Worm (Caenorhabditis elegans) whole organism, L4 larva: ENCODE results near the gene mrpl-18.

Experiments
- D1046.2 ChIP-seq: fragments of 200-800 bp; sonication (Bioruptor generic); IDR thresholded peaks from 2 replicates; pipeline ENCODE4 v1.3.6; 2022; ENCODE audit warnings: missing genetic modification characterization, missing compliant biosample characterization
- F10B5.3 ChIP-seq: sonication (generic microtip); optimal IDR thresholded peaks from 2 replicates; lab custom pipeline; 2016; ENCODE audit warnings: mild to moderate bottlenecking, missing genetic modification characterization, missing compliant biosample characterization
- F44E2.7 ChIP-seq: fragments of 200-800 bp; sonication (Bioruptor generic); IDR thresholded peaks from 2 replicates; pipeline ENCODE4 v2.1.2; 2022; ENCODE audit warnings: missing genetic modification characterization, missing compliant biosample characterization
- R02D3.7 ChIP-seq: fragments of 150-350 bp; sonication (generic microtip); optimal IDR thresholded peaks from 3 replicates; lab custom pipeline; 2014; ENCODE audit warnings: missing biosample characterization, missing genetic modification characterization
- T26A8.4 ChIP-seq: fragments of 200-800 bp; sonication (Bioruptor generic); IDR thresholded peaks from 2 replicates; pipeline ENCODE4 v1.3.6; 2022; ENCODE audit warnings: missing genetic modification characterization, missing compliant biosample characterization
- Y105C5A.15 ChIP-seq: fragments of 200-800 bp; sonication (Bioruptor generic); IDR thresholded peaks from 2 replicates; pipeline ENCODE4 v1.3.6; 2022; ENCODE audit warnings: missing genetic modification characterization, missing compliant biosample characterization
- Y48G9A.11 ChIP-seq: fragments of 200-800 bp; sonication (Bioruptor generic); IDR thresholded peaks from 2 replicates; pipeline ENCODE4 v1.3.6; 2022; ENCODE audit warnings: missing genetic modification reagents, missing genetic modification characterization, missing compliant biosample characterization
- Y75B8A.6 ChIP-seq: fragments of 200-800 bp; sonication (Bioruptor generic); IDR thresholded peaks from 2 replicates; pipeline ENCODE4 v1.3.6; 2022; ENCODE audit warnings: missing genetic modification reagents, missing genetic modification characterization, missing compliant biosample characterization
- ZK337.2 ChIP-seq: fragments of 200-800 bp; sonication (Bioruptor generic); IDR thresholded peaks from 2 replicates; pipeline ENCODE4 v1.3.6; 2022; ENCODE audit warnings: missing genetic modification reagents, missing genetic modification characterization, missing compliant biosample characterization
- aly-2 ChIP-seq: sonication (generic microtip); optimal IDR thresholded peaks from 2 replicates; lab custom pipeline; 2018; ENCODE audit warnings: missing biosample characterization, missing genetic modification characterization
- arid-1 ChIP-seq: fragments of 200-800 bp; sonication (Bioruptor generic); conservative IDR thresholded peaks from 2 replicates; pipeline ENCODE4 v1.3.6; 2022; ENCODE audit warnings: missing genetic modification reagents, missing genetic modification characterization, missing compliant biosample characterization
- ceh-28 ChIP-seq: fragments of 150-350 bp; optimal IDR thresholded peaks from 2 replicates; lab custom pipeline; 2014; ENCODE audit warnings: missing biosample characterization, missing genetic modification reagents, missing genetic modification characterization
- ceh-82 ChIP-seq: sonication (generic microtip); optimal IDR thresholded peaks from 2 replicates; lab custom pipeline; 2017; ENCODE audit warnings: missing biosample characterization, missing genetic modification characterization
- ces-1 ChIP-seq: fragments of 150-350 bp; sonication (generic microtip); optimal IDR thresholded peaks from 4 replicates; lab custom pipeline; 2014; ENCODE audit warnings: missing biosample characterization, missing genetic modification reagents, missing genetic modification characterization
- ctbp-1 ChIP-seq: fragments of 200-800 bp; sonication (Bioruptor generic); IDR thresholded peaks from 2 replicates; pipeline ENCODE4 v1.3.6; 2022; ENCODE audit warnings: missing genetic modification reagents, missing genetic modification characterization, missing compliant biosample characterization
- dmd-9 ChIP-seq: fragments of 200-800 bp; sonication (Bioruptor generic); IDR thresholded peaks from 2 replicates; pipeline ENCODE4 v1.3.6; 2022; ENCODE audit warnings: missing genetic modification reagents, missing genetic modification characterization, missing compliant biosample characterization
- dpl-1 ChIP-seq: fragments of 150-350 bp; optimal IDR thresholded peaks from 2 replicates; lab custom pipeline; 2014; ENCODE audit warnings: missing biosample characterization, missing genetic modification reagents, missing genetic modification characterization
- egl-27 ChIP-seq: sonication (generic microtip); optimal IDR thresholded peaks from 3 replicates; lab custom pipeline; 2017; ENCODE audit warnings: missing biosample characterization, missing genetic modification reagents, missing genetic modification characterization
- fkh-10 ChIP-seq: fragments of 150-350 bp; optimal IDR thresholded peaks from 2 replicates; lab custom pipeline; 2014; ENCODE audit warnings: missing biosample characterization, missing genetic modification reagents, missing genetic modification characterization
- fos-1 ChIP-seq: fragments of 150-350 bp; optimal IDR thresholded peaks from 2 replicates; lab custom pipeline; 2014; ENCODE audit warnings: missing biosample characterization, missing genetic modification characterization
- hlh-11 ChIP-seq: fragments of 200-800 bp; sonication (Bioruptor generic); optimal IDR thresholded peaks from 2 replicates; lab custom pipeline; 2018; ENCODE audit warnings: mild to moderate bottlenecking, missing genetic modification characterization, missing compliant biosample characterization
- hlh-30 ChIP-seq: sonication (generic microtip); optimal IDR thresholded peaks from 2 replicates; lab custom pipeline; 2017; ENCODE audit warnings: antibody characterized with exemption, mild to moderate bottlenecking, missing genetic modification characterization, missing compliant biosample characterization; ENCODE audit not compliant: insufficient read depth
- lim-7 ChIP-seq: fragments of 200-800 bp; sonication (Bioruptor generic); IDR thresholded peaks from 2 replicates; pipeline ENCODE4 v1.3.6; 2022; ENCODE audit warnings: missing genetic modification characterization, missing compliant biosample characterization
- lin-1 ChIP-seq: fragments of 200-800 bp; sonication (Bioruptor generic); IDR thresholded peaks from 2 replicates; pipeline ENCODE4 v1.3.6; 2022; ENCODE audit warnings: missing genetic modification reagents, missing genetic modification characterization, missing compliant biosample characterization
- lin-29 ChIP-seq: fragments of 200-800 bp; sonication (Bioruptor generic); IDR thresholded peaks from 2 replicates; pipeline ENCODE4 v1.3.6; 2022; ENCODE audit warnings: missing genetic modification reagents, missing genetic modification characterization, missing compliant biosample characterization
- lin-38 ChIP-seq: fragments of 200-800 bp; sonication (Bioruptor generic); IDR thresholded peaks from 2 replicates; pipeline ENCODE4 v1.3.6; 2022; ENCODE audit warnings: missing genetic modification reagents, missing genetic modification characterization, missing compliant biosample characterization
- lin-39 ChIP-seq: fragments of 150-350 bp; optimal IDR thresholded peaks from 2 replicates; lab custom pipeline; 2014; ENCODE audit warnings: missing biosample characterization, missing genetic modification reagents, missing genetic modification characterization
- lir-3 ChIP-seq: sonication (generic microtip); optimal IDR thresholded peaks from 2 replicates; lab custom pipeline; 2016; ENCODE audit warnings: mild to moderate bottlenecking, missing genetic modification characterization, missing compliant biosample characterization
- madf-5 ChIP-seq, 2 experiments: fragments of 200-800 bp; sonication (Bioruptor generic); IDR thresholded peaks; 2 replicates each; pipeline ENCODE4 v1.3.6; 2022; ENCODE audit warnings: missing compliant biosample characterization in 2 of 2, missing genetic modification characterization in 2 of 2
- madf-9 ChIP-seq: fragments of 200-800 bp; sonication (Bioruptor generic); conservative IDR thresholded peaks from 2 replicates; pipeline ENCODE4 v1.3.6; 2022; ENCODE audit warnings: missing genetic modification reagents, missing genetic modification characterization, missing compliant biosample characterization
- mdl-1 ChIP-seq, 2 experiments: fragments of 150-350 bp in 1 of 2; sonication (generic microtip) in 1 of 2; optimal IDR thresholded peaks; 2 replicates each; lab custom pipeline; 2014 to 2017; ENCODE audit warnings: missing biosample characterization in 2 of 2, missing genetic modification characterization in 2 of 2
- mes-2 ChIP-seq: sonication (generic microtip); optimal IDR thresholded peaks from 2 replicates; lab custom pipeline; 2016; ENCODE audit warnings: missing genotype, mild to moderate bottlenecking, missing genetic modification characterization, missing compliant biosample characterization; ENCODE audit not compliant: poor library complexity, severe bottlenecking
- mxl-2 ChIP-seq: fragments of 200-800 bp; sonication (Bioruptor generic); conservative IDR thresholded peaks from 2 replicates; pipeline ENCODE4 v1.3.6; 2022; ENCODE audit warnings: missing genetic modification reagents, missing genetic modification characterization, missing compliant biosample characterization
- mxl-3 ChIP-seq: fragments of 200-800 bp; sonication (Bioruptor generic); optimal IDR thresholded peaks from 2 replicates; lab custom pipeline; 2018; ENCODE audit warnings: mild to moderate bottlenecking, missing genetic modification characterization, missing compliant biosample characterization
- nhr-10 ChIP-seq: fragments of 150-350 bp; optimal IDR thresholded peaks from 2 replicates; lab custom pipeline; 2014; ENCODE audit warnings: missing biosample characterization, missing genetic modification characterization
- nhr-102 ChIP-seq: sonication (generic microtip); optimal IDR thresholded peaks from 2 replicates; lab custom pipeline; 2016; ENCODE audit warnings: mild to moderate bottlenecking, missing genetic modification characterization, moderate library complexity, missing compliant biosample characterization
- nhr-237 ChIP-seq: sonication (generic microtip); optimal IDR thresholded peaks from 2 replicates; lab custom pipeline; 2017; ENCODE audit warnings: missing biosample characterization, missing genetic modification characterization
- nhr-25 ChIP-seq: sonication (generic microtip); optimal IDR thresholded peaks from 2 replicates; lab custom pipeline; 2017; ENCODE audit warnings: missing genetic modification characterization, mild to moderate bottlenecking, missing compliant biosample characterization, antibody characterized with exemption, moderate library complexity, borderline replicate concordance; ENCODE audit not compliant: insufficient read depth
- nhr-42 ChIP-seq: fragments of 200-800 bp; sonication (Bioruptor generic); IDR thresholded peaks from 2 replicates; pipeline ENCODE4 v1.3.6; 2022; ENCODE audit warnings: missing genetic modification characterization, missing compliant biosample characterization
- nhr-77 ChIP-seq: fragments of 150-350 bp; optimal IDR thresholded peaks from 2 replicates; lab custom pipeline; 2014; ENCODE audit warnings: missing biosample characterization, missing genetic modification characterization
- pha-4 ChIP-seq, 2 experiments: fragments of 150-350 bp in 1 of 2; fragments of 200-800 bp in 1 of 2; sonication (Bioruptor generic) in 1 of 2; IDR thresholded peaks in 1 of 2; optimal IDR thresholded peaks in 1 of 2; 2 replicates each; pipeline versions ENCODE4 v1.3.6 to Lab custom; 2014 to 2022; ENCODE audit warnings: missing genetic modification characterization in 2 of 2, missing genetic modification reagents in 2 of 2, missing biosample characterization in 1 of 2, missing compliant biosample characterization in 1 of 2
- saeg-2 ChIP-seq: fragments of 200-800 bp; sonication (Bioruptor generic); IDR thresholded peaks from 2 replicates; pipeline ENCODE4 v1.3.6; 2022; ENCODE audit warnings: missing genetic modification reagents, missing genetic modification characterization, missing compliant biosample characterization
- sdz-12 ChIP-seq: fragments of 200-800 bp; sonication (Bioruptor generic); optimal IDR thresholded peaks from 2 replicates; lab custom pipeline; 2018; ENCODE audit warnings: mild to moderate bottlenecking, missing genetic modification characterization, missing compliant biosample characterization
- snpc-1.2 ChIP-seq: fragments of 200-800 bp; sonication (Bioruptor generic); IDR thresholded peaks from 2 replicates; pipeline ENCODE4 v1.3.6; 2022; ENCODE audit warnings: missing genetic modification reagents, missing genetic modification characterization, missing compliant biosample characterization
- spr-3 ChIP-seq: fragments of 200-800 bp; sonication (Bioruptor generic); optimal IDR thresholded peaks from 2 replicates; lab custom pipeline; 2018; ENCODE audit warnings: mild to moderate bottlenecking, missing genetic modification characterization, missing compliant biosample characterization
- unc-62 ChIP-seq, 3 experiments: fragments of 150-350 bp in 1 of 3; sonication (generic microtip); optimal IDR thresholded peaks in 2 of 3; peaks in 1 of 3; 1 replicate in 1 of 3; 2 replicates in 2 of 3; lab custom pipeline; 2014 to 2017; ENCODE audit warnings: missing biosample characterization in 3 of 3, missing genetic modification characterization in 3 of 3, missing genetic modification reagents in 3 of 3, missing genotype in 1 of 3
- zag-1 ChIP-seq: fragments of 150-350 bp; optimal IDR thresholded peaks from 2 replicates; lab custom pipeline; 2014; ENCODE audit warnings: missing biosample characterization, missing genetic modification characterization
- ztf-11 ChIP-seq: fragments of 150-350 bp; optimal IDR thresholded peaks from 2 replicates; lab custom pipeline; 2014; ENCODE audit warnings: missing biosample characterization, missing genetic modification characterization

Gene mrpl-18

DNA sequence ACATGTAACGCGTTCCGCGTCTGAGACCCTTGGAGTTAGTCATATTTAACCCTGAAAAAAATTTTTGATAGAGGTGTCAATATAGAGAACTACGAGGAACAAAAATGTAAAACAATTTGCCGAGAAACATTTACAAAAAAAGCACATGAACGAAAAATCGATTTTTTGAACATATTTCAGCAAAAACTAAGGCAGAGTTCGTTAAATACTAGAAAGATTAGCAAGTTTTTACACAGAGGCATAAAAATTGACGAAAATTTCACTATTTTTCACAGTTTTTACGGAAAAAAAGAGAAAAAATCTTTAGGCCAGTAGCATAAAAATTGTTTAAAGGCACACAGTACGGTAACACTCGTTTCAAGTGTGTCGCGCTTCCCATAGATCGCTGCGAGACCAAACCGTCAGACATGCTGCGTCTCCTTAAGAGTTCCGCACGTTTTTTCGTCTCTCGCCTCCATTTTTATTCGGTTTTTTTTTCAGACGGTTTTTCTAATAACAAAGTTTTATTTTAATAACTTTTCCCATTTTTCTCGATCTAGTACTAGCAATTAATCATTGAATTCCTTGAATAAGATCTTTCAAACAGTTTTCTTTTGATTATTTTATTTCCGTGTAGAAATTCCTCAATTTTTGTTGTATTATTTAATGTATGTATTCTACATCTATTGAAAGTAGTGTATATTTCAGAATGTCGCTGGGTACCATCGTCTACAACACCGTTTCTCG, 14.5 kb upstream of the mrpl-18 start, which contains the start of the genes rpl-21 and C14B9.10:
Gene rpl-21 (minus strand): TSS at position 51 of the 726 bp plus-strand sequence.
Gene C14B9.10 (plus strand): TSS at position 676 of the 726 bp plus-strand sequence.
- TF ChIP-seq Y75B8A.6 (no peak), pha-4 (GFP tag; IDR thresholded peaks at IDR 0.05; lab: Robert Waterston, UW) (no peak), pha-4 (tag; optimal IDR thresholded peaks at IDR 0.05; lab: Kevin White, UChicago) (peak; percentile 51), nhr-237 (tag; lab: Kevin White, UChicago) (no peak), ceh-28 (no peak), madf-5 (GFP tag; IDR thresholded peaks at IDR 0.05; lab: Robert Waterston, UW) (no peak), dmd-9 (peak; percentile 55; the same call in 1 of the 2 replicates), F44E2.7 (no peak), Y48G9A.11 (GFP tag; lab: Robert Waterston, UW) (peak; percentile 61; the same call in 1 of the 2 replicates), F10B5.3 (no peak), snpc-1.2 (GFP tag; lab: Robert Waterston, UW) (peak; percentile 57; the same call in 1 of the 2 replicates), saeg-2 (GFP tag; lab: Robert Waterston, UW) (no peak), T26A8.4 (GFP tag; lab: Robert Waterston, UW) (peak; percentile 62; the same call in 1 of the 2 replicates), R02D3.7 (tag; lab: Kevin White, UChicago) (no peak), ceh-82 (no peak), sdz-12 (GFP tag; lab: Kevin White, UChicago) (no peak), mxl-2 (GFP tag; lab: Robert Waterston, UW) (no peak), dpl-1 (GFP tag; lab: Kevin White, UChicago) (peak; percentile 78), egl-27 (no peak), zag-1 (tag; lab: Kevin White, UChicago) (peak; percentile 3), arid-1 (GFP tag; lab: Robert Waterston, UW) (peak; percentile 87), lir-3 (tag; lab: Kevin White, UChicago) (no peak), ztf-11 (tag; lab: Kevin White, UChicago) (no peak), lin-1 (0 out of 2 replicates have a peak, but pooled peaks have one; percentile 27), nhr-25 (tag; lab: Kevin White, UChicago) (peak; percentile 47), madf-9 (GFP tag; lab: Robert Waterston, UW) (no peak), hlh-30 (tag; lab: Kevin White, UChicago) (peak; percentile 80), D1046.2 (GFP tag; lab: Robert Waterston, UW) (peak; percentile 99), aly-2 (no peak), nhr-102 (tag; lab: Kevin White, UChicago) (peak; percentile 55), spr-3 (GFP tag; lab: Kevin White, UChicago) (no peak), nhr-77 (peak; percentile 38), fkh-10 (GFP tag; lab: Kevin White, UChicago) (no peak), ctbp-1 (GFP tag; lab: Robert Waterston, UW) (0 out of 2 replicates have a peak, but pooled peaks have one; percentile 25), mes-2 (tag; lab: Kevin White, UChicago) (peak; percentile 91), nhr-10 (tag; lab: Kevin White, UChicago) (no peak), ZK337.2 (GFP tag; lab: Robert Waterston, UW) (no peak), unc-62 (GFP tag; optimal IDR thresholded peaks at IDR 0.05 in 1 of 2; lab: Kevin White, UChicago) (peak in 1 of 2 experiments; percentile 1), unc-62 (tag; optimal IDR thresholded peaks at IDR 0.05; lab: Kevin White, UChicago) (no peak), lim-7 (0 out of 2 replicates have a peak, but pooled peaks have one; percentile 30), mxl-3 (no peak), lin-39 (tag; lab: Kevin White, UChicago) (no peak), hlh-11 (tag; lab: Kevin White, UChicago) (peak; percentile 70), ces-1 (GFP tag; lab: Kevin White, UChicago) (no peak), fos-1 (no peak), nhr-42 (GFP tag; lab: Robert Waterston, UW) (no peak), mdl-1 (tag; optimal IDR thresholded peaks at IDR 0.05; lab: Kevin White, UChicago) (peak in 1 of 2 experiments; percentile 45), Y105C5A.15 (no peak), lin-29 (GFP tag; lab: Robert Waterston, UW) (no peak), lin-38 (GFP tag; lab: Robert Waterston, UW) (peak; percentile 75)
